Worm (Caenorhabditis elegans) whole organism, L4 larva: ENCODE data around the gene W04D2.4.
A peak's percentile ranks its signal among the peaks of the same experiment; 100 is the strongest.

Experiments used
- R02D3.7 ChIP-seq: fragments of 150-350 bp; sonication (generic microtip); optimal IDR thresholded peaks from 3 replicates; lab custom pipeline; 2014; ENCODE audit warnings: missing biosample characterization, missing genetic modification characterization
- aha-1 ChIP-seq: fragments of 150-350 bp; peaks from one replicate; lab custom pipeline; 2014; ENCODE audit warnings: missing biosample characterization, missing genetic modification characterization
- ama-1 ChIP-seq: fragments of 150-350 bp; optimal IDR thresholded peaks from 2 replicates; lab custom pipeline; 2014; ENCODE audit warnings: inconsistent platforms, mixed read lengths
- jun-1 ChIP-seq: fragments of 150-350 bp; optimal IDR thresholded peaks from 2 replicates; lab custom pipeline; 2014; ENCODE audit warnings: missing biosample characterization, missing genetic modification reagents, missing genetic modification characterization
- nhr-10 ChIP-seq: fragments of 150-350 bp; optimal IDR thresholded peaks from 2 replicates; lab custom pipeline; 2014; ENCODE audit warnings: missing biosample characterization, missing genetic modification characterization
- nhr-237 ChIP-seq: sonication (generic microtip); optimal IDR thresholded peaks from 2 replicates; lab custom pipeline; 2017; ENCODE audit warnings: missing biosample characterization, missing genetic modification characterization
- nhr-76 ChIP-seq: fragments of 150-350 bp; optimal IDR thresholded peaks from 2 replicates; lab custom pipeline; 2014; ENCODE audit warnings: missing biosample characterization, missing genetic modification characterization
- unc-39 ChIP-seq: sonication (generic microtip); optimal IDR thresholded peaks from 2 replicates; lab custom pipeline; 2017; ENCODE audit warnings: missing biosample characterization, missing genetic modification characterization

DNA sequence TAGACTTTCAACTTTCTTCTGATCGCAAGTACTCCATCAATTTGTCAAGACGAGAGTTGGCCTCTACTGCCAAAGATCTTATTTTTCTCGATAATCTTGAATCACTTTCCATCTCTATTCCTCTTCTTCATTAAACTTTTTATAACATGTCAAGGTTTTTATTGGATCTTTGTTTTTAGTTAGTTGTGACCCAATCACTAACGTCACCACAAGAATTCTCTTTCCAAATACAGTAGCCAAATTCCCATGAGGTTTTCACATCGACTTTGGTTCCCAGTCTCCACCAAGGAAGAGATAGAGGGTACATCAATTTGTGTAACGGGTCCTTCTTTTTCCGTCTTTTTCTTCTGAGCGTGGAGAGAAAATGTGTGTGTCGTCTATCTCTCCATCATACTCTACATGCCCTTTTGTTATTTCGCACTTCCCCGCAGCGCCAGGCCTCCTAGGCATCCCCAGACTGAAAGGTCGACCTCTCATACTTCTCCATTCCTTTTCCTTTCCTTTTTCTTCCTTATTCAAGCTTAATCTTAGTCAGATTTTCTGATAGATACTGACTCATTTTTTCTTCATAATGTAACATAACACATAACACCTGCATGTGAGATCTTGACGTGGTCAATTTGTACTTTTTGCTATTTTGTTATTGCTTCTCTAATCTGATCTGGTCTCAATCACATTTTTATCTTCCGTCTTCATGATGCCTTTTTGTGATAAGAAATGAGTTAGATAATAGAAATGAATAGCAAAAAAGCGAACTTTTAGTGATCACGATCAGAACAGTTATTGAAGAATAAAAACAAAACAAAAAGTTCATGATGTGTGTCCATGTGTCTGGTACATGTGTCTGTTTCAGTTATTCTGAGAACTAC, 41.7 kb upstream of the W04D2.4 start:
- TF ChIP-seq nhr-10 (tag; lab: Kevin White, UChicago) (no peak), unc-39 (no peak), nhr-76 (no peak), aha-1 (peak; percentile 94), ama-1 (lab: Kevin White, UChicago) (no peak), jun-1 (tag; lab: Kevin White, UChicago) (no peak), R02D3.7 (tag; lab: Kevin White, UChicago) (no peak), nhr-237 (tag; lab: Kevin White, UChicago) (no peak)
